Worm (Caenorhabditis elegans) whole organism, young adult: ENCODE measurements around the gene tsp-1.

Experiments
- nfya-1 ChIP-seq: sonication (generic microtip); optimal IDR thresholded peaks from 2 replicates; lab custom pipeline; 2017; ENCODE audit warnings: antibody characterized with exemption, missing compliant biosample characterization, missing genetic modification characterization, borderline replicate concordance; ENCODE audit not compliant: insufficient read depth
- pha-4 ChIP-seq: fragments of 150-350 bp; sonication (generic microtip); optimal IDR thresholded peaks from 2 replicates; lab custom pipeline; 2014; ENCODE audit warnings: missing biosample characterization, missing genetic modification reagents, missing genetic modification characterization

ce11 chrIII:8240247-8240646 is 1.0 kb upstream of the tsp-1 start:
- TF ChIP-seq pha-4 (no peak), nfya-1 (tag; lab: Kevin White, UChicago) (no peak)
